Fruit fly (Drosophila melanogaster) whole organism, prepupa: Measurements from ENCODE around the gene Asciz.

ENCODE experiments used
- Blimp-1 ChIP-seq: fragments of 200-800 bp; sonication (Bioruptor generic); optimal IDR thresholded peaks from 3 replicates; lab custom pipeline; 2017; ENCODE audit warnings: missing biosample characterization, missing genetic modification characterization, mild to moderate bottlenecking, moderate library complexity, missing genetic modification reagents
- CG10631 ChIP-seq: fragments of 200-800 bp; sonication (Bioruptor generic); optimal IDR thresholded peaks from 2 replicates; lab custom pipeline; 2016; ENCODE audit warnings: missing biosample characterization, missing genetic modification characterization
- CG10669 ChIP-seq: fragments of 200-800 bp; sonication (Bioruptor generic); optimal IDR thresholded peaks from 3 replicates; lab custom pipeline; 2018; ENCODE audit warnings: missing biosample characterization, mild to moderate bottlenecking, missing genetic modification characterization, moderate library complexity
- CG11294 ChIP-seq: fragments of 200-800 bp; sonication (Bioruptor generic); IDR thresholded peaks from 2 replicates; pipeline ENCODE4 v1.3.6; 2022; ENCODE audit warnings: missing biosample characterization, missing genetic modification characterization
- CG1621 ChIP-seq: fragments of 200-800 bp; sonication (Bioruptor generic); optimal IDR thresholded peaks from 3 replicates; lab custom pipeline; 2018; ENCODE audit warnings: missing biosample characterization, mild to moderate bottlenecking, missing genetic modification characterization
- CG3032 ChIP-seq: fragments of 200-800 bp; optimal IDR thresholded peaks from 2 replicates; lab custom pipeline; 2019; ENCODE audit warnings: missing biosample characterization, mild to moderate bottlenecking, missing genetic modification characterization, moderate library complexity
- CG31627 ChIP-seq: fragments of 200-800 bp; sonication (Bioruptor generic); optimal IDR thresholded peaks from 3 replicates; lab custom pipeline; 2016; ENCODE audit warnings: missing biosample characterization, missing genetic modification characterization
- CG34406 ChIP-seq: fragments of 200-800 bp; sonication (Bioruptor generic); optimal IDR thresholded peaks from 3 replicates; lab custom pipeline; 2016; ENCODE audit warnings: missing biosample characterization, missing genetic modification characterization
- CG3919 ChIP-seq: fragments of 200-800 bp; sonication (Bioruptor generic); optimal IDR thresholded peaks from 3 replicates; lab custom pipeline; 2016; ENCODE audit warnings: missing biosample characterization, missing genetic modification characterization
- CG6163 ChIP-seq: fragments of 200-800 bp; sonication (Bioruptor generic); IDR thresholded peaks from 3 replicates; pipeline ENCODE4 v1.3.6; 2022; ENCODE audit warnings: missing biosample characterization, missing genetic modification characterization
- CG6276 ChIP-seq: fragments of 200-800 bp; sonication (Bioruptor generic); optimal IDR thresholded peaks from 2 replicates; lab custom pipeline; 2017; ENCODE audit warnings: missing biosample characterization, mild to moderate bottlenecking, missing genetic modification characterization
- CG6792 ChIP-seq: fragments of 200-800 bp; sonication (Bioruptor generic); optimal IDR thresholded peaks from 3 replicates; lab custom pipeline; 2016; ENCODE audit warnings: missing biosample characterization, missing genetic modification characterization
- CG6808 ChIP-seq: fragments of 200-800 bp; sonication (Bioruptor generic); optimal IDR thresholded peaks from 3 replicates; lab custom pipeline; 2017; ENCODE audit warnings: missing biosample characterization, missing genetic modification characterization, mild to moderate bottlenecking, moderate library complexity, missing genetic modification reagents
- CG6854 ChIP-seq: fragments of 200-800 bp; sonication (Bioruptor generic); optimal IDR thresholded peaks from 2 replicates; lab custom pipeline; 2017; ENCODE audit warnings: missing biosample characterization, mild to moderate bottlenecking, missing genetic modification characterization
- CG7368 ChIP-seq: fragments of 200-800 bp; sonication (Bioruptor generic); optimal IDR thresholded peaks from 3 replicates; lab custom pipeline; 2016; ENCODE audit warnings: missing biosample characterization, missing genetic modification characterization
- CG8632 ChIP-seq: fragments of 200-800 bp; sonication (Bioruptor generic); optimal IDR thresholded peaks from 3 replicates; lab custom pipeline; 2016; ENCODE audit warnings: missing biosample characterization, missing genetic modification characterization
- Eip93F ChIP-seq: fragments of 200-800 bp; sonication (Bioruptor generic); optimal IDR thresholded peaks from 2 replicates; lab custom pipeline; 2016; ENCODE audit warnings: missing biosample characterization, mild to moderate bottlenecking, missing genetic modification characterization
- Ets96B ChIP-seq: fragments of 200-800 bp; optimal IDR thresholded peaks from 2 replicates; lab custom pipeline; 2019; ENCODE audit warnings: missing biosample characterization, mild to moderate bottlenecking, missing genetic modification characterization, moderate library complexity
- Gug ChIP-seq: fragments of 200-800 bp; sonication (Bioruptor generic); IDR thresholded peaks from 2 replicates; pipeline ENCODE4 v1.3.6; 2022; ENCODE audit warnings: missing biosample characterization, missing genetic modification characterization
- Hr38 ChIP-seq: sonication (Bioruptor generic); optimal IDR thresholded peaks from 2 replicates; lab custom pipeline; 2016; ENCODE audit warnings: missing biosample characterization, missing genetic modification characterization
- Hr39 ChIP-seq: fragments of 200-800 bp; sonication (Bioruptor generic); optimal IDR thresholded peaks from 2 replicates; lab custom pipeline; 2016; ENCODE audit warnings: missing biosample characterization, missing genetic modification characterization
- Lpt ChIP-seq: fragments of 200-800 bp; sonication (Bioruptor generic); optimal IDR thresholded peaks from 3 replicates; lab custom pipeline; 2016; ENCODE audit warnings: missing biosample characterization, missing genetic modification characterization
- Met ChIP-seq: fragments of 200-800 bp; sonication (Bioruptor generic); optimal IDR thresholded peaks from 3 replicates; lab custom pipeline; 2016; ENCODE audit warnings: missing biosample characterization, missing genetic modification characterization
- OdsH ChIP-seq: fragments of 200-800 bp; sonication (Bioruptor generic); optimal IDR thresholded peaks from 3 replicates; lab custom pipeline; 2016; ENCODE audit warnings: missing biosample characterization, missing genetic modification characterization
- Sox14 ChIP-seq: fragments of 200-800 bp; sonication (Bioruptor generic); optimal IDR thresholded peaks from 3 replicates; lab custom pipeline; 2016; ENCODE audit warnings: missing biosample characterization, missing genetic modification characterization
- Sox15 ChIP-seq: fragments of 200-800 bp; sonication (Bioruptor generic); optimal IDR thresholded peaks from 3 replicates; lab custom pipeline; 2016; ENCODE audit warnings: missing biosample characterization, missing genetic modification characterization
- achi ChIP-seq: fragments of 200-800 bp; sonication (Bioruptor generic); optimal IDR thresholded peaks from 3 replicates; lab custom pipeline; 2016; ENCODE audit warnings: missing biosample characterization, missing genetic modification characterization
- cyc ChIP-seq: fragments of 200-800 bp; sonication (Bioruptor generic); optimal IDR thresholded peaks from 3 replicates; lab custom pipeline; 2016; ENCODE audit warnings: missing biosample characterization, missing genetic modification characterization
- dac ChIP-seq: fragments of 200-800 bp; sonication (Bioruptor generic); optimal IDR thresholded peaks from 2 replicates; lab custom pipeline; 2017; ENCODE audit warnings: missing biosample characterization, mild to moderate bottlenecking, missing genetic modification characterization
- esn ChIP-seq: fragments of 200-800 bp; sonication (Bioruptor generic); optimal IDR thresholded peaks from 2 replicates; lab custom pipeline; 2016; ENCODE audit warnings: missing biosample characterization, mild to moderate bottlenecking, missing genetic modification characterization, moderate library complexity
- fd59A ChIP-seq: fragments of 200-800 bp; sonication (Bioruptor generic); optimal IDR thresholded peaks from 2 replicates; lab custom pipeline; 2017; ENCODE audit warnings: missing biosample characterization, mild to moderate bottlenecking, missing genetic modification characterization, missing genetic modification reagents
- fkh ChIP-seq: fragments of 200-800 bp; sonication (Bioruptor generic); optimal IDR thresholded peaks from 3 replicates; lab custom pipeline; 2017; ENCODE audit warnings: missing biosample characterization, mild to moderate bottlenecking, missing genetic modification characterization, moderate library complexity
- lz ChIP-seq: fragments of 200-800 bp; sonication (Bioruptor generic); optimal IDR thresholded peaks from 3 replicates; lab custom pipeline; 2016; ENCODE audit warnings: missing biosample characterization, missing genetic modification characterization
- net ChIP-seq: fragments of 200-800 bp; sonication (Bioruptor generic); optimal IDR thresholded peaks from 3 replicates; lab custom pipeline; 2016; ENCODE audit warnings: missing biosample characterization, missing genetic modification characterization
- pdm3 ChIP-seq: fragments of 200-800 bp; sonication (Bioruptor generic); optimal IDR thresholded peaks from 3 replicates; lab custom pipeline; 2016; ENCODE audit warnings: missing biosample characterization, missing genetic modification characterization
- salr ChIP-seq, 2 experiments: fragments of 200-800 bp; sonication (Bioruptor generic); optimal IDR thresholded peaks; 3 replicates each; lab custom pipeline; 2016 to 2018; ENCODE audit warnings: missing biosample characterization in 2 of 2, missing genetic modification characterization in 2 of 2, mild to moderate bottlenecking in 1 of 2
- spab ChIP-seq: fragments of 200-800 bp; sonication (Bioruptor generic); optimal IDR thresholded peaks from 2 replicates; lab custom pipeline; 2017; ENCODE audit warnings: missing biosample characterization, mild to moderate bottlenecking, missing genetic modification characterization, missing genetic modification reagents
- ss ChIP-seq, 2 experiments: fragments of 200-800 bp; sonication (Bioruptor generic); optimal IDR thresholded peaks; 2 replicates in 1 of 2; 3 replicates in 1 of 2; lab custom pipeline; 2017 to 2018; ENCODE audit warnings: mild to moderate bottlenecking in 2 of 2, missing biosample characterization in 2 of 2, missing genetic modification characterization in 2 of 2, moderate library complexity in 1 of 2
- svp ChIP-seq: fragments of 200-800 bp; sonication (Bioruptor generic); peaks from one replicate; lab custom pipeline; 2016; ENCODE audit warnings: missing biosample characterization, missing genetic modification characterization
- topi ChIP-seq: fragments of 200-800 bp; sonication (Bioruptor generic); optimal IDR thresholded peaks from 3 replicates; lab custom pipeline; 2016; ENCODE audit warnings: missing biosample characterization, missing genetic modification characterization
- vri ChIP-seq: fragments of 200-800 bp; sonication (Bioruptor generic); optimal IDR thresholded peaks from 3 replicates; lab custom pipeline; 2016; ENCODE audit warnings: missing biosample characterization, mild to moderate bottlenecking, missing genetic modification characterization

The Asciz gene

dm6 chr3L:3148125-3149059 is 17.7 kb downstream of the Asciz start, which contains the start of the genes Usp5 and BtbVII (continued):
- TF ChIP-seq fkh (GFP tag; lab: Kevin White, UChicago) (peak; percentile 94), Sox15 (peak; percentile 6), fd59A (GFP tag; lab: Kevin White, UChicago) (peak; percentile 20), CG11294 (GFP tag; lab: Robert Waterston, UW) (no peak; the same call in 1 of the 2 replicates), pdm3 (GFP tag; lab: Kevin White, UChicago) (no peak), CG6163 (GFP tag; lab: Robert Waterston, UW) (no peak), net (GFP tag; lab: Kevin White, UChicago) (peak; percentile 51), Met (GFP tag; lab: Kevin White, UChicago) (peak; percentile 68), CG10669 (no peak), Hr38 (no peak), CG3032 (tag; lab: Kevin White, UChicago) (peak; percentile 39)

- TF ChIP-seq CG1621 (no peak), CG6792 (GFP tag; lab: Kevin White, UChicago) (peak; percentile 11), topi (no peak), Gug (GFP tag; lab: Robert Waterston, UW) (no peak), svp (GFP tag; lab: Kevin White, UChicago) (peak; percentile 64), OdsH (peak; percentile 34), esn (GFP tag; lab: Kevin White, UChicago) (peak; percentile 24), fd59A (GFP tag; lab: Kevin White, UChicago) (no peak), CG6854 (GFP tag; lab: Kevin White, UChicago) (no peak), net (GFP tag; lab: Kevin White, UChicago) (no peak), Hr39 (GFP tag; lab: Kevin White, UChicago) (no peak), cyc (GFP tag; lab: Kevin White, UChicago) (no peak), pdm3 (GFP tag; lab: Kevin White, UChicago) (no peak), CG10631 (GFP tag; lab: Kevin White, UChicago) (no peak), CG6276 (GFP tag; lab: Kevin White, UChicago) (no peak), Lpt (GFP tag; lab: Kevin White, UChicago) (no peak), ss (GFP tag; optimal IDR thresholded peaks at IDR 0.05; lab: Kevin White, UChicago) (peak in 1 of 2 experiments; percentile 12), Blimp-1 (GFP tag; lab: Kevin White, UChicago) (no peak), salr (GFP tag; optimal IDR thresholded peaks at IDR 0.05; lab: Kevin White, UChicago) (peak in 1 of 2 experiments; percentile 7), Sox14 (GFP tag; lab: Kevin White, UChicago) (peak; percentile 40), CG6163 (GFP tag; lab: Robert Waterston, UW) (no peak), spab (no peak), CG3919 (peak; percentile 31), achi (GFP tag; lab: Kevin White, UChicago) (peak; percentile 88), CG6808 (no peak), CG3032 (tag; lab: Kevin White, UChicago) (peak; percentile 36), CG31627 (GFP tag; lab: Kevin White, UChicago) (peak; percentile 15), Eip93F (GFP tag; lab: Kevin White, UChicago) (no peak), CG8632 (GFP tag; lab: Kevin White, UChicago) (no peak), CG34406 (GFP tag; lab: Kevin White, UChicago) (peak; percentile 10), fkh (GFP tag; lab: Kevin White, UChicago) (no peak), Ets96B (peak; percentile 10), Hr38 (no peak), vri (GFP tag; lab: Kevin White, UChicago) (peak; percentile 16), lz (GFP tag; lab: Kevin White, UChicago) (no peak), CG7368 (GFP tag; lab: Kevin White, UChicago) (no peak), dac (no peak)
- TF ChIP-seq, all 60 proteins: peak for 14
Observed at dm6 chr3L:3143383-3143962, 22.6 kb downstream of the Asciz start, which contains the start of the genes CG11537 and Alg2. TSS of gene CG11537 (minus strand) at chr3L:3143457. TSS of gene Alg2 (plus strand) at chr3L:3143808.
